Worm (Caenorhabditis elegans) whole organism, L3 larva: ENCODE data around the gene fmo-5.

ENCODE experiments used
- elt-1 ChIP-seq: fragments of 150-350 bp; optimal IDR thresholded peaks from 2 replicates; lab custom pipeline; 2014; ENCODE audit warnings: missing biosample characterization, missing genetic modification characterization
- fkh-10 ChIP-seq: sonication (generic microtip); optimal IDR thresholded peaks from 2 replicates; lab custom pipeline; 2017; ENCODE audit warnings: missing biosample characterization, missing genetic modification reagents, missing genetic modification characterization
- fkh-2 ChIP-seq: fragments of 150-350 bp; optimal IDR thresholded peaks from 2 replicates; lab custom pipeline; 2014; ENCODE audit warnings: missing biosample characterization, missing genetic modification reagents, missing genetic modification characterization
- nfya-1 ChIP-seq: sonication (generic microtip); optimal IDR thresholded peaks from 2 replicates; lab custom pipeline; 2017; ENCODE audit warnings: missing genetic modification characterization, mild to moderate bottlenecking, missing compliant biosample characterization, antibody characterized with exemption, moderate library complexity; ENCODE audit not compliant: insufficient read depth
- nhr-12 ChIP-seq: fragments of 150-350 bp; optimal IDR thresholded peaks from 2 replicates; lab custom pipeline; 2014; ENCODE audit warnings: missing biosample characterization, missing genetic modification characterization
- nhr-25 ChIP-seq: sonication (generic microtip); optimal IDR thresholded peaks from 2 replicates; lab custom pipeline; 2017; ENCODE audit warnings: missing biosample characterization, missing genetic modification characterization
- nhr-76 ChIP-seq: fragments of 150-350 bp; sonication (generic microtip); optimal IDR thresholded peaks from 5 replicates; lab custom pipeline; 2014; ENCODE audit warnings: missing biosample characterization, missing genetic modification characterization
- sea-2 ChIP-seq: fragments of 150-350 bp; sonication (generic microtip); optimal IDR thresholded peaks from 4 replicates; lab custom pipeline; 2014; ENCODE audit warnings: missing biosample characterization, missing genetic modification reagents, missing genetic modification characterization
- unc-62 ChIP-seq: fragments of 150-350 bp; sonication (generic microtip); optimal IDR thresholded peaks from 4 replicates; lab custom pipeline; 2014; ENCODE audit warnings: missing biosample characterization, missing genetic modification reagents, missing genetic modification characterization
- zag-1 ChIP-seq: fragments of 150-350 bp; optimal IDR thresholded peaks from 2 replicates; lab custom pipeline; 2014; ENCODE audit warnings: missing biosample characterization, missing genetic modification characterization

- TF ChIP-seq fkh-10 (no peak), unc-62 (no peak), fkh-2 (tag; lab: Kevin White, UChicago) (no peak), nfya-1 (peak; percentile 84), nhr-12 (tag; lab: Kevin White, UChicago) (no peak), nhr-76 (no peak), zag-1 (tag; lab: Kevin White, UChicago) (no peak), sea-2 (GFP tag; lab: Kevin White, UChicago) (no peak), elt-1 (no peak), nhr-25 (tag; lab: Kevin White, UChicago) (no peak)
Observed at ce11 chrV:945828-946227, 42.4 kb upstream of the fmo-5 start.
